Worm (Caenorhabditis elegans) whole organism, L4/young adult: ENCODE measurements around the gene str-232.

ENCODE experiments used
- W03F9.2 ChIP-seq: fragments of 150-350 bp; optimal IDR thresholded peaks from 2 replicates; lab custom pipeline; 2014; ENCODE audit warnings: missing biosample characterization, missing genetic modification characterization
- dao-5 ChIP-seq: sonication (generic microtip); optimal IDR thresholded peaks from 2 replicates; lab custom pipeline; 2016; ENCODE audit warnings: missing genotype, missing genetic modification characterization, moderate library complexity, missing compliant biosample characterization
- him-1 ChIP-seq: sonication (generic microtip); optimal IDR thresholded peaks from 2 replicates; lab custom pipeline; 2016; ENCODE audit warnings: missing genotype, missing genetic modification reagents, missing genetic modification characterization, missing compliant biosample characterization

- no peak for TF ChIP-seq him-1 (tag; lab: Kevin White, UChicago)
- TF ChIP-seq dao-5: no peak
- no peak for TF ChIP-seq W03F9.2
Observed at ce11 chrV:16045837-16046236, 30.3 kb upstream of the str-232 start, which contains the start of gene T10C6.15.
